Worm (Caenorhabditis elegans) whole organism, mixed stage, embryonic: ENCODE results near the gene ZK721.4.

Source experiments
- drap-1 ChIP-seq: fragments of 200-800 bp; sonication (Bioruptor generic); optimal IDR thresholded peaks from 3 replicates; lab custom pipeline; 2018; ENCODE audit warnings: mild to moderate bottlenecking, missing genetic modification characterization, missing compliant biosample characterization
- elt-1 ChIP-seq: sonication (generic microtip); optimal IDR thresholded peaks from 2 replicates; lab custom pipeline; 2017; ENCODE audit warnings: missing genetic modification characterization, mild to moderate bottlenecking, missing compliant biosample characterization, antibody characterized with exemption, moderate library complexity, borderline replicate concordance; ENCODE audit not compliant: insufficient read depth
- elt-3 ChIP-seq: fragments of 150-350 bp; optimal IDR thresholded peaks from 2 replicates; lab custom pipeline; 2014; ENCODE audit warnings: missing biosample characterization, missing genetic modification characterization
- lsy-2 ChIP-seq: fragments of 150-350 bp; optimal IDR thresholded peaks from 2 replicates; lab custom pipeline; 2014; ENCODE audit warnings: missing biosample characterization, missing genetic modification characterization
- mep-1 ChIP-seq: fragments of 150-350 bp; optimal IDR thresholded peaks from 2 replicates; lab custom pipeline; 2017; ENCODE audit warnings: missing biosample characterization, missing genetic modification reagents, missing genetic modification characterization, inconsistent platforms
- nhr-12 ChIP-seq: fragments of 150-350 bp; optimal IDR thresholded peaks from 2 replicates; lab custom pipeline; 2014; ENCODE audit warnings: missing biosample characterization, missing genetic modification characterization
- nhr-237 ChIP-seq: fragments of 150-350 bp; optimal IDR thresholded peaks from 2 replicates; lab custom pipeline; 2014; ENCODE audit warnings: missing biosample characterization, missing genetic modification characterization
- nhr-28 ChIP-seq: fragments of 150-350 bp; optimal IDR thresholded peaks from 2 replicates; lab custom pipeline; 2014; ENCODE audit warnings: missing biosample characterization, missing genetic modification characterization
- pha-4 ChIP-seq: fragments of 150-350 bp; optimal IDR thresholded peaks from 2 replicates; lab custom pipeline; 2018; ENCODE audit warnings: missing biosample characterization, missing genetic modification reagents, missing genetic modification characterization

- TF ChIP-seq nhr-237 (tag; lab: Kevin White, UChicago) (no peak), nhr-12 (tag; lab: Kevin White, UChicago) (no peak), elt-3 (tag; lab: Kevin White, UChicago) (no peak), mep-1 (tag; lab: Kevin White, UChicago) (no peak), drap-1 (GFP tag; lab: Kevin White, UChicago) (no peak), elt-1 (tag; lab: Kevin White, UChicago) (no peak), pha-4 (tag; lab: Kevin White, UChicago) (no peak), nhr-28 (tag; lab: Kevin White, UChicago) (no peak), lsy-2 (tag; lab: Kevin White, UChicago) (no peak)
Observed at ce11 chrX:8761060-8761459, 17.6 kb upstream of the ZK721.4 start.
